Worm (Caenorhabditis elegans): Measurements from ENCODE around the gene ZK512.4.

DNA sequence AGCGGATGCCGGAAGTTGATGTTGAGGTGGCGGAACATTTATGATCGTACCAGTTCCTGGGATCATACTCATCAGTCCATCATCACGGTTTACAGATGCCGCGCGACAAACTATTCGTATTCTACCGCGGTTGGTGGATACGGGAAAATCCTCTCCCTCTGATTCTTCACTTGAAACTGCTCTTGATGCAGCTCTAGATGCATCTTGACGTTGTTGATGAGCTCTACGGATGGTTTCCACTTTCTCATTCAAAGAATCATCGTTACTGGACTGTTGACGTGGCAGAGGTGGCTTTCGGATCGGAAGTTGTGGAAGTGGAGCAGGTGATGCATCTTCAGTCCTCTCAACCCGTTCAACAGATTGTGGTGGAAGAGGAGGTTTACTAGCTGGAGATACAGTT lies 4.0 kb downstream of the ZK512.4 start:
- no peak for TF ChIP-seq lsy-27 (tag; optimal IDR thresholded peaks at IDR 0.05; ENCODE audit: borderline replicate concordance, insufficient read depth)
- no peak for TF ChIP-seq hlh-26 (GFP tag; conservative IDR thresholded peaks at IDR 0.05)

All from whole organism, young adult.